Fruit fly (Drosophila melanogaster) whole organism, embryonic: ENCODE results near the gene CG14718.
A peak's percentile ranks its signal among the peaks of the same experiment; 100 is the strongest.

ENCODE experiments used
- B-H2 ChIP-seq: fragments of 200-800 bp; sonication (Bioruptor generic); optimal IDR thresholded peaks from 2 replicates; lab custom pipeline; 2018; ENCODE audit warnings: missing biosample characterization, mild to moderate bottlenecking, missing genetic modification characterization
- C15 ChIP-seq: fragments of 200-800 bp; sonication (Bioruptor generic); IDR thresholded peaks from 3 replicates; pipeline ENCODE4 v1.3.6; 2022; ENCODE audit warnings: missing biosample characterization, missing genetic modification characterization
- CG10959 ChIP-seq: fragments of 200-800 bp; sonication (Bioruptor generic); IDR thresholded peaks from 2 replicates; pipeline ENCODE4 v1.3.6; 2022; ENCODE audit warnings: missing biosample characterization, missing genetic modification characterization
- CG12744 ChIP-seq: fragments of 200-800 bp; sonication (Bioruptor generic); optimal IDR thresholded peaks from 2 replicates; lab custom pipeline; 2016; ENCODE audit warnings: missing biosample characterization, missing genetic modification characterization
- CG12769 ChIP-seq: fragments of 200-800 bp; sonication (Bioruptor generic); optimal IDR thresholded peaks from 2 replicates; lab custom pipeline; 2019; ENCODE audit warnings: missing biosample characterization, mild to moderate bottlenecking, missing genetic modification characterization, moderate library complexity
- CG13624 ChIP-seq: fragments of 200-800 bp; sonication (Bioruptor generic); optimal IDR thresholded peaks from 2 replicates; lab custom pipeline; 2016; ENCODE audit warnings: missing biosample characterization, missing genetic modification characterization
- CG15514 ChIP-seq: fragments of 200-800 bp; sonication (Bioruptor generic); optimal IDR thresholded peaks from 3 replicates; lab custom pipeline; 2017; ENCODE audit warnings: missing biosample characterization, missing genetic modification characterization, mild to moderate bottlenecking, moderate library complexity, missing genetic modification reagents
- CG17568 ChIP-seq: fragments of 200-800 bp; sonication (Bioruptor generic); optimal IDR thresholded peaks from 2 replicates; lab custom pipeline; 2018; ENCODE audit warnings: missing biosample characterization, mild to moderate bottlenecking, missing genetic modification characterization, moderate library complexity
- CG18599 ChIP-seq: fragments of 200-800 bp; sonication (Bioruptor generic); optimal IDR thresholded peaks from 3 replicates; lab custom pipeline; 2017; ENCODE audit warnings: missing biosample characterization, missing genetic modification characterization, mild to moderate bottlenecking, moderate library complexity, missing genetic modification reagents
- CG2120 ChIP-seq: fragments of 200-800 bp; sonication (Bioruptor generic); optimal IDR thresholded peaks from 3 replicates; lab custom pipeline; 2016; ENCODE audit warnings: missing biosample characterization, missing genetic modification characterization
- CG3065 ChIP-seq: fragments of 200-800 bp; sonication (Bioruptor generic); optimal IDR thresholded peaks from 2 replicates; lab custom pipeline; 2016; ENCODE audit warnings: missing biosample characterization, missing genetic modification characterization
- CG32772 ChIP-seq: fragments of 200-800 bp; sonication (Bioruptor generic); IDR thresholded peaks from 2 replicates; pipeline ENCODE4 v1.3.6; 2022; ENCODE audit warnings: missing biosample characterization, missing genetic modification characterization
- CG34376 ChIP-seq: fragments of 200-800 bp; sonication (Bioruptor generic); optimal IDR thresholded peaks from 2 replicates; lab custom pipeline; 2018; ENCODE audit warnings: missing biosample characterization, mild to moderate bottlenecking, missing genetic modification characterization
- CG4282 ChIP-seq: fragments of 200-800 bp; sonication (Bioruptor generic); optimal IDR thresholded peaks from 2 replicates; lab custom pipeline; 2016; ENCODE audit warnings: missing biosample characterization, missing genetic modification characterization
- CG5180 ChIP-seq: fragments of 200-800 bp; sonication (Bioruptor generic); optimal IDR thresholded peaks from 3 replicates; lab custom pipeline; 2017; ENCODE audit warnings: missing biosample characterization, missing genetic modification characterization, mild to moderate bottlenecking, moderate library complexity, missing genetic modification reagents
- CG7357 ChIP-seq: fragments of 200-800 bp; sonication (Bioruptor generic); IDR thresholded peaks from 3 replicates; pipeline ENCODE4 v1.3.6; 2022; ENCODE audit warnings: missing biosample characterization, missing genetic modification characterization
- CG7556 ChIP-seq: fragments of 200-800 bp; sonication (Bioruptor generic); optimal IDR thresholded peaks from 2 replicates; lab custom pipeline; 2017; ENCODE audit warnings: missing biosample characterization, mild to moderate bottlenecking, missing genetic modification characterization
- CG8290 ChIP-seq, 3 experiments: fragments of 200-800 bp; sonication (Bioruptor generic); optimal IDR thresholded peaks; 2 replicates each; lab custom pipeline; 2016 to 2019; ENCODE audit warnings: missing biosample characterization in 3 of 3, missing genetic modification characterization in 3 of 3, mild to moderate bottlenecking in 2 of 3, moderate library complexity in 1 of 3
- CG9817 ChIP-seq: fragments of 200-800 bp; sonication (Bioruptor generic); optimal IDR thresholded peaks from 2 replicates; lab custom pipeline; 2018; ENCODE audit warnings: missing biosample characterization, mild to moderate bottlenecking, missing genetic modification characterization, moderate library complexity
- CHES-1-like ChIP-seq: fragments of 200-800 bp; sonication (Bioruptor generic); optimal IDR thresholded peaks from 2 replicates; lab custom pipeline; 2016; ENCODE audit warnings: missing biosample characterization, missing genetic modification characterization
- Deaf1 ChIP-seq: fragments of 200-800 bp; optimal IDR thresholded peaks from 3 replicates; lab custom pipeline; 2019; ENCODE audit warnings: missing biosample characterization, mild to moderate bottlenecking, missing genetic modification characterization, moderate library complexity
- Dip2 ChIP-seq: fragments of 200-800 bp; sonication (Bioruptor generic); IDR thresholded peaks from 2 replicates; pipeline ENCODE4 v1.3.6; 2022; ENCODE audit warnings: missing biosample characterization, missing genetic modification characterization
- Fer3 ChIP-seq: fragments of 200-800 bp; sonication (Bioruptor generic); optimal IDR thresholded peaks from 2 replicates; lab custom pipeline; 2018; ENCODE audit warnings: missing biosample characterization, mild to moderate bottlenecking, missing genetic modification characterization, moderate library complexity
- HLH54F ChIP-seq: fragments of 200-800 bp; sonication (Bioruptor generic); optimal IDR thresholded peaks from 3 replicates; lab custom pipeline; 2016; ENCODE audit warnings: missing biosample characterization, missing genetic modification characterization
- HmgZ ChIP-seq: fragments of 200-800 bp; sonication (Bioruptor generic); optimal IDR thresholded peaks from 2 replicates; lab custom pipeline; 2018; ENCODE audit warnings: missing biosample characterization, mild to moderate bottlenecking, missing genetic modification characterization
- Hmr ChIP-seq: fragments of 200-800 bp; sonication (Bioruptor generic); optimal IDR thresholded peaks from 3 replicates; lab custom pipeline; 2017; ENCODE audit warnings: mild to moderate bottlenecking, missing biosample characterization, missing genetic modification reagents, missing genetic modification characterization
- Hr3 ChIP-seq: fragments of 200-800 bp; sonication (Bioruptor generic); optimal IDR thresholded peaks from 3 replicates; lab custom pipeline; 2016; ENCODE audit warnings: missing biosample characterization, missing genetic modification characterization
- Myb ChIP-seq: fragments of 200-800 bp; sonication (Bioruptor generic); optimal IDR thresholded peaks from 2 replicates; lab custom pipeline; 2016; ENCODE audit warnings: missing biosample characterization, missing genetic modification characterization
- Nf-YC ChIP-seq: fragments of 200-800 bp; optimal IDR thresholded peaks from 3 replicates; lab custom pipeline; 2019; ENCODE audit warnings: missing biosample characterization, mild to moderate bottlenecking, missing genetic modification characterization, moderate library complexity
- PHDP ChIP-seq: fragments of 200-800 bp; sonication (Bioruptor generic); optimal IDR thresholded peaks from 3 replicates; lab custom pipeline; 2018; ENCODE audit warnings: missing biosample characterization, mild to moderate bottlenecking, missing genetic modification characterization, moderate library complexity
- Pdp1 ChIP-seq, 2 experiments: fragments of 200-800 bp; sonication (Bioruptor generic); optimal IDR thresholded peaks; 3 replicates each; lab custom pipeline; 2016; ENCODE audit warnings: missing biosample characterization in 2 of 2, missing genetic modification characterization in 2 of 2, mild to moderate bottlenecking in 1 of 2, moderate library complexity in 1 of 2
- Stat92E ChIP-seq, 3 experiments: fragments of >200 bp in 2 of 3; fragments of 200-800 bp in 1 of 3; sonication (Bioruptor generic) in 1 of 3; optimal IDR thresholded peaks; 2 replicates each; lab custom pipeline; 2017 to 2019; ENCODE audit warnings: missing biosample characterization in 3 of 3, missing genetic modification characterization in 3 of 3, mild to moderate bottlenecking in 1 of 3, moderate library complexity in 1 of 3
- amos ChIP-seq: fragments of 200-800 bp; sonication (Bioruptor generic); IDR thresholded peaks from 2 replicates; pipeline ENCODE4 v1.3.6; 2022; ENCODE audit warnings: missing biosample characterization, missing genetic modification characterization; ENCODE audit not compliant: partially characterized antibody
- chinmo ChIP-seq: fragments of 200-800 bp; sonication (Bioruptor generic); IDR thresholded peaks from 4 replicates; pipeline ENCODE4 v1.3.6; 2022; ENCODE audit warnings: missing biosample characterization, missing genetic modification characterization; ENCODE audit not compliant: partially characterized antibody
- ci ChIP-seq: fragments of 200-800 bp; sonication (Bioruptor generic); IDR thresholded peaks from 3 replicates; pipeline ENCODE4 v1.3.6; 2022; ENCODE audit warnings: missing biosample characterization, missing genetic modification characterization
- dmrt11E ChIP-seq: fragments of 200-800 bp; sonication (Bioruptor generic); optimal IDR thresholded peaks from 3 replicates; lab custom pipeline; 2018; ENCODE audit warnings: missing biosample characterization, mild to moderate bottlenecking, missing genetic modification characterization, moderate library complexity
- dmrt99B ChIP-seq: fragments of 200-800 bp; sonication (Bioruptor generic); optimal IDR thresholded peaks from 2 replicates; lab custom pipeline; 2018; ENCODE audit warnings: missing biosample characterization, mild to moderate bottlenecking, missing genetic modification characterization, moderate library complexity
- ems ChIP-seq: fragments of 200-800 bp; sonication (Bioruptor generic); optimal IDR thresholded peaks from 3 replicates; lab custom pipeline; 2016; ENCODE audit warnings: missing biosample characterization, missing genetic modification characterization
- eyg ChIP-seq: fragments of 200-800 bp; sonication (Bioruptor generic); optimal IDR thresholded peaks from 3 replicates; lab custom pipeline; 2016; ENCODE audit warnings: missing biosample characterization, missing genetic modification characterization
- fu2 ChIP-seq: fragments of 200-800 bp; sonication (Bioruptor generic); optimal IDR thresholded peaks from 2 replicates; lab custom pipeline; 2016; ENCODE audit warnings: missing biosample characterization, missing genetic modification characterization
- onecut ChIP-seq: fragments of 200-800 bp; sonication (Bioruptor generic); IDR thresholded peaks from 2 replicates; pipeline ENCODE4 v1.3.6; 2022; ENCODE audit warnings: missing biosample characterization, missing genetic modification characterization
- otp ChIP-seq: fragments of 200-800 bp; sonication (Bioruptor generic); IDR thresholded peaks from 3 replicates; pipeline ENCODE4, ENCODE4 v1.3.6; 2022; ENCODE audit warnings: missing biosample characterization, missing genetic modification characterization
- pan ChIP-seq, 4 experiments: fragments of >200 bp in 3 of 4; fragments of 200-800 bp in 1 of 4; sonication (Bioruptor generic) in 1 of 4; optimal IDR thresholded peaks in 3 of 4; IDR thresholded peaks in 1 of 4; 2 replicates each; pipeline versions ENCODE4 v1.3.6 to Lab custom; 2017 to 2022; ENCODE audit warnings: missing biosample characterization in 2 of 4, missing genetic modification characterization in 2 of 4, mixed read lengths in 1 of 4
- sd ChIP-seq: fragments of 200-800 bp; sonication (Bioruptor generic); optimal IDR thresholded peaks from 3 replicates; lab custom pipeline; 2018; ENCODE audit warnings: missing biosample characterization, mild to moderate bottlenecking, missing genetic modification characterization, moderate library complexity
- slbo ChIP-seq: fragments of 200-800 bp; sonication (Bioruptor generic); IDR thresholded peaks from 2 replicates; pipeline ENCODE4 v1.3.6; 2022; ENCODE audit warnings: missing biosample characterization, missing genetic modification characterization
- sug ChIP-seq: fragments of 200-800 bp; optimal IDR thresholded peaks from 2 replicates; lab custom pipeline; 2019; ENCODE audit warnings: missing biosample characterization, mild to moderate bottlenecking, missing genetic modification characterization, moderate library complexity
- trem ChIP-seq: fragments of 200-800 bp; optimal IDR thresholded peaks from 3 replicates; lab custom pipeline; 2019; ENCODE audit warnings: missing biosample characterization, mild to moderate bottlenecking, missing genetic modification characterization, moderate library complexity

Gene CG14718

DNA sequence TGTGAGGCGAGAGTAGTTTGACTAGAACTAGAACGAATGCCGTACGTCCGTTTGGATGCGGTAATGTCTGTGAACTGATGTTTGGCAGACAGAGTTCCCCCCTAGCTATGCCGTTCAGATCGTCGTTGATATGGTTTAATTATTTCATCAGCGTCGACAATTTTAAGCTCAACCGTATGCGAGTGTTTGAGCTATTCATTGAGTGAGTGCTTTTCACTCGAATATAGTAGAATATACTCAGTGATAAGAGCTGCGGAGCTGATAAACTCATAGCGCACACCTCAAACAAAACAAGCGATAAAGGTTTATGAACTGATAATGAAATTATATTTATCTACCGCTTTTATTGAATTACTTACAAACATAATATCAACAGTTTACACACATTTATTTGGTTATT is 12.4 kb upstream of the CG14718 start, which contains the start of gene CG6834 (continued):
- TF ChIP-seq CG13624 (GFP tag; lab: Kevin White, UChicago) (peak; percentile 19), CG2120 (GFP tag; lab: Kevin White, UChicago) (no peak)

DNA sequence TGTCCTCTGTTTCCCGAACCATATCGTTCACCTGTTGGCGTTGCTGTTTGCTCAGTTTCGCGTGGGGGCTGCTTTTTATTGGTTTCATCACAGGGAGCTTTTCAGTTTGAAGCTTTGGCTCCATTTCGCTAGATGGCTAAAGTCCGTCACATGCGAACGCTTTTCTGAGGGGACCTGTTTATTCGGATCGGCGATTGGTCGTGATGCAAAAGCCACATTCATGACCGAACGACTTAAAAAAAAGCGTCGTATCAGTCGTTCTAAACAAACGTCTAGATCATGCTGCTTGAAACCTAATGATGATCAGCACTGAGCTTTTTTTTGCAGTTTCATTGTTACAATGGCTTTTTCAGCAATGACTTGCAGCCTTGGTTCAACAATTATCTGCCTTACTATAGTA is 10.5 kb upstream of the CG14718 start, which contains the start of gene CG6908:
TSS of gene CG6908 (minus strand) at position 152 of the 400 bp plus-strand sequence.
- peak; percentile 91; the same call in 3 of the 4 replicates for TF ChIP-seq chinmo (GFP tag; lab: Robert Waterston, UW)
- TF ChIP-seq CG15514: peak; percentile 5
- TF ChIP-seq slbo (GFP tag; lab: Robert Waterston, UW): peak; percentile 33; the same call in 1 of the 2 replicates
- TF ChIP-seq CG18599 (GFP tag; lab: Kevin White, UChicago): peak; percentile 10
- no peak for TF ChIP-seq C15 (GFP tag; lab: Robert Waterston, UW)
- TF ChIP-seq B-H2 (GFP tag; lab: Kevin White, UChicago): peak; percentile 71
- peak in 1 of 2 experiments; percentile 46 for TF ChIP-seq Pdp1 (GFP tag; optimal IDR thresholded peaks at IDR 0.05; lab: Kevin White, UChicago)
- TF ChIP-seq ci (GFP tag; lab: Robert Waterston, UW): peak; percentile 39; the same call in 2 of the 3 replicates
- TF ChIP-seq CG7357 (GFP tag; lab: Robert Waterston, UW): no peak
- TF ChIP-seq Myb (GFP tag; lab: Kevin White, UChicago): no peak
- no peak for TF ChIP-seq Dip2 (GFP tag; lab: Robert Waterston, UW)
- no peak for TF ChIP-seq CG7556 (GFP tag; lab: Kevin White, UChicago)
- no peak for TF ChIP-seq CG17568 (GFP tag; lab: Kevin White, UChicago)
- no peak for TF ChIP-seq CG4282
- peak; percentile 34 for TF ChIP-seq sd (tag; lab: Kevin White, UChicago)
- TF ChIP-seq onecut (GFP tag; lab: Robert Waterston, UW): no peak
- TF ChIP-seq CG34376 (GFP tag; lab: Kevin White, UChicago): peak; percentile 46
- TF ChIP-seq CG3065 (GFP tag; lab: Kevin White, UChicago): no peak
- TF ChIP-seq pan (optimal IDR thresholded peaks at IDR 0.05; lab: Kevin White, UChicago): no peak
- TF ChIP-seq pan (GFP tag; optimal IDR thresholded peaks at IDR 0.05 in 1 of 2, IDR thresholded peaks at IDR 0.05 in 1 of 2): peak in 1 of 2 experiments; percentile 24
- no peak for TF ChIP-seq dmrt11E (tag; lab: Kevin White, UChicago)
- TF ChIP-seq CG9817 (tag; lab: Kevin White, UChicago): no peak
- no peak for TF ChIP-seq CG12744 (GFP tag; lab: Kevin White, UChicago)
- TF ChIP-seq amos: peak; percentile 21; the same call in 1 of the 2 replicates
- peak; percentile 56 for TF ChIP-seq CG12769
- peak; percentile 27 for TF ChIP-seq Fer3
- peak; percentile 44 for TF ChIP-seq HmgZ
- no peak for TF ChIP-seq Stat92E (GFP tag; optimal IDR thresholded peaks at IDR 0.05; lab: Kevin White, UChicago)
- TF ChIP-seq CG10959 (GFP tag; lab: Robert Waterston, UW): no peak
- peak; percentile 11 for TF ChIP-seq PHDP
- TF ChIP-seq Hmr (GFP tag; lab: Kevin White, UChicago): peak; percentile 7
- no peak for TF ChIP-seq ems (GFP tag; lab: Kevin White, UChicago)
- TF ChIP-seq CG32772 (GFP tag; lab: Robert Waterston, UW): no peak
- TF ChIP-seq Nf-YC (tag; lab: Kevin White, UChicago): peak; percentile 84
- TF ChIP-seq Deaf1: peak; percentile 68
- no peak for TF ChIP-seq eyg
- TF ChIP-seq dmrt99B (tag; lab: Kevin White, UChicago): no peak
- TF ChIP-seq CHES-1-like: peak; percentile 2
- TF ChIP-seq trem (tag; lab: Kevin White, UChicago): no peak
- no peak for TF ChIP-seq CG8290 (GFP tag; optimal IDR thresholded peaks at IDR 0.05; lab: Kevin White, UChicago)
- TF ChIP-seq CG8290 (tag; optimal IDR thresholded peaks at IDR 0.05; lab: Kevin White, UChicago): peak in 1 of 2 experiments; percentile 7
- no peak for TF ChIP-seq HLH54F (GFP tag; lab: Kevin White, UChicago)
- no peak for TF ChIP-seq otp (GFP tag; lab: Robert Waterston, UW)
- TF ChIP-seq Hr3: no peak
- TF ChIP-seq fu2 (GFP tag; lab: Kevin White, UChicago): no peak
- TF ChIP-seq CG5180 (GFP tag; lab: Kevin White, UChicago): no peak
- peak; percentile 99 for TF ChIP-seq sug (tag; lab: Kevin White, UChicago)
